Fruit fly (Drosophila melanogaster) whole organism, pupa: Measurements from ENCODE around the gene CG5793.
A peak's percentile ranks its signal among the peaks of the same experiment; 100 is the strongest.

ENCODE experiments used
- CG10348 ChIP-seq: fragments of 200-800 bp; sonication (Bioruptor generic); IDR thresholded peaks from 2 replicates; pipeline ENCODE4 v1.3.6; 2022; ENCODE audit warnings: missing biosample characterization, missing genetic modification characterization
- CG12605 ChIP-seq: fragments of 200-800 bp; sonication (Bioruptor generic); IDR thresholded peaks from 2 replicates; pipeline ENCODE4 v1.3.6; 2022; ENCODE audit warnings: missing biosample characterization, missing genetic modification characterization
- CG13204 ChIP-seq: fragments of 200-800 bp; sonication (Bioruptor generic); optimal IDR thresholded peaks from 2 replicates; lab custom pipeline; 2018; ENCODE audit warnings: missing biosample characterization, mild to moderate bottlenecking, missing genetic modification characterization, moderate library complexity
- CG14655 ChIP-seq: fragments of 200-800 bp; sonication (Bioruptor generic); optimal IDR thresholded peaks from 3 replicates; lab custom pipeline; 2017; ENCODE audit warnings: mild to moderate bottlenecking, missing biosample characterization, missing genetic modification reagents, missing genetic modification characterization
- CG15710 ChIP-seq: fragments of 200-800 bp; sonication (Bioruptor generic); optimal IDR thresholded peaks from 2 replicates; lab custom pipeline; 2018; ENCODE audit warnings: missing biosample characterization, mild to moderate bottlenecking, missing genetic modification characterization, moderate library complexity
- CG17806 ChIP-seq: fragments of 200-800 bp; sonication (Bioruptor generic); optimal IDR thresholded peaks from 2 replicates; lab custom pipeline; 2018; ENCODE audit warnings: missing biosample characterization, mild to moderate bottlenecking, missing genetic modification characterization, moderate library complexity
- CG32121 ChIP-seq: fragments of 200-800 bp; sonication (Bioruptor generic); IDR thresholded peaks from 2 replicates; pipeline ENCODE4 v1.3.6; 2022; ENCODE audit warnings: missing biosample characterization, missing genetic modification characterization
- CG8301 ChIP-seq: fragments of 200-800 bp; sonication (Bioruptor generic); optimal IDR thresholded peaks from 2 replicates; lab custom pipeline; 2018; ENCODE audit warnings: missing biosample characterization, mild to moderate bottlenecking, missing genetic modification characterization
- D1 ChIP-seq: fragments of 200-800 bp; sonication (Bioruptor generic); optimal IDR thresholded peaks from 2 replicates; lab custom pipeline; 2018; ENCODE audit warnings: missing biosample characterization, mild to moderate bottlenecking, missing genetic modification characterization, moderate library complexity
- EcR ChIP-seq: fragments of 200-800 bp; sonication (Bioruptor generic); optimal IDR thresholded peaks from 3 replicates; lab custom pipeline; 2019; ENCODE audit warnings: missing biosample characterization, missing genetic modification characterization, mild to moderate bottlenecking, moderate library complexity, missing genetic modification reagents
- Pif1B ChIP-seq: fragments of 200-800 bp; sonication (Bioruptor generic); optimal IDR thresholded peaks from 3 replicates; lab custom pipeline; 2016; ENCODE audit warnings: missing biosample characterization, missing genetic modification characterization
- fd96Ca ChIP-seq: fragments of 200-800 bp; sonication (Bioruptor generic); IDR thresholded peaks from 3 replicates; pipeline ENCODE4 v1.3.6; 2022; ENCODE audit warnings: missing biosample characterization, missing genetic modification characterization
- gl ChIP-seq: fragments of 200-800 bp; sonication (Bioruptor generic); optimal IDR thresholded peaks from 2 replicates; lab custom pipeline; 2018; ENCODE audit warnings: missing biosample characterization, mild to moderate bottlenecking, missing genetic modification characterization
- rn ChIP-seq: fragments of 200-800 bp; sonication (Bioruptor generic); IDR thresholded peaks from 2 replicates; pipeline ENCODE4 v1.3.6; 2022; ENCODE audit warnings: missing biosample characterization, missing genetic modification characterization

DNA sequence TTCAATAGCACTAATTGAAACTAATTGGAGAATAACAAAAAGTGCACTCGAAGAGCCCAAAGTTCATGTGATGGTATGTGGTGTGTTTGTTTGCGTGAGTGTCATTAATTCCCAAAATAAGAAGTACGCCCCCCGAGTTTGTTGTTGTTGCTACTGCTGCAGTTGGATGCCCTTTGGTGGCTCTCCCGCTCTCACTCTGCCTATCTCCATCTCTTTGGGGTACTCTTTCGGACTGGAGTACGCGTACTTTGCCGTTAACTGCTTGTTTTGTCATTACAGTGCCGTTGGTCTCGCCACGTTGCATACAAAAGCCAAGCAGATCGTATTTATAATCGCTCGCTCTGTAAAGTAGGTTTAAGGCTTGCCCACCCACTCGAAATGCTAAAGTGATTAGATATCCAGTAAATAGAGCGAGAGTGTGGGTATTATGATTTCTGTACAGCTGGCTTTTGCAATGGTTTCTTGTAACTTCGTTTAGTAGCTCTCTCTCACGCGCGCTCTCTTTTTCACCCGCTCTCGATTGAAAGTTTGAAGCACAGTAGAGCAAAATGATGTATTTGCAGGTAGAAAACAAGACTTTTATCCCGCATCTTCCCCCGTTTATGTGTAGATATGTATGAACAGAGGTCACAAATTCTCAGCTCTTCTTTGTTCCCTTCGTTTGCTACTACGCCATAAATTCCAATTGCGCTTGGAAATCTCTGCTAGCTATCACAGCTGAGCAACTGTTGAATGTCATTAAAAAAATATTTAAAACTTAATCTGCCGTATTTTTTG, 15.2 kb upstream of the CG5793 start:
- TF ChIP-seq EcR (GFP tag; lab: Kevin White, UChicago) (peak; percentile 89), Pif1B (no peak), CG17806 (tag; lab: Kevin White, UChicago) (peak; percentile 16), CG10348 (GFP tag; lab: Robert Waterston, UW) (no peak), CG12605 (GFP tag; lab: Robert Waterston, UW) (no peak), CG14655 (GFP tag; lab: Kevin White, UChicago) (no peak), CG13204 (GFP tag; lab: Kevin White, UChicago) (no peak), rn (GFP tag; lab: Robert Waterston, UW) (no peak), D1 (tag; lab: Kevin White, UChicago) (no peak), CG8301 (tag; lab: Kevin White, UChicago) (peak; percentile 55), fd96Ca (GFP tag; lab: Robert Waterston, UW) (0 out of 3 replicates have a peak, but pooled peaks have one; percentile 57), CG15710 (tag; lab: Kevin White, UChicago) (no peak), CG32121 (GFP tag; lab: Robert Waterston, UW) (0 out of 2 replicates have a peak, but pooled peaks have one; percentile 10), gl (no peak)
